Worm (Caenorhabditis elegans) whole organism, midembryonic: ENCODE measurements around the gene pqn-54.

Source experiments
- T22C8.4 ChIP-seq: fragments of 200-800 bp; sonication (Bioruptor generic); IDR thresholded peaks from 2 replicates; pipeline ENCODE4 v1.3.6; 2022; ENCODE audit warnings: missing genetic modification characterization, missing compliant biosample characterization
- flt-1 ChIP-seq: fragments of 200-800 bp; sonication (Bioruptor generic); IDR thresholded peaks from 2 replicates; pipeline ENCODE4 v1.3.6; 2022; ENCODE audit warnings: missing genetic modification characterization, missing compliant biosample characterization
- klf-2 ChIP-seq: fragments of 200-800 bp; sonication (Bioruptor generic); conservative IDR thresholded peaks from 2 replicates; pipeline ENCODE4 v1.3.6; 2022; ENCODE audit warnings: missing genetic modification reagents, missing genetic modification characterization, missing compliant biosample characterization
- ref-1 ChIP-seq: fragments of 200-800 bp; sonication (Bioruptor generic); conservative IDR thresholded peaks from 2 replicates; pipeline ENCODE4 v1.3.6; 2022; ENCODE audit warnings: missing genetic modification reagents, missing genetic modification characterization, missing compliant biosample characterization
- ztf-29 ChIP-seq: fragments of 200-800 bp; sonication (Bioruptor generic); IDR thresholded peaks from 2 replicates; pipeline ENCODE4 v1.3.6; 2022; ENCODE audit warnings: missing genetic modification reagents, missing genetic modification characterization, missing compliant biosample characterization

DNA sequence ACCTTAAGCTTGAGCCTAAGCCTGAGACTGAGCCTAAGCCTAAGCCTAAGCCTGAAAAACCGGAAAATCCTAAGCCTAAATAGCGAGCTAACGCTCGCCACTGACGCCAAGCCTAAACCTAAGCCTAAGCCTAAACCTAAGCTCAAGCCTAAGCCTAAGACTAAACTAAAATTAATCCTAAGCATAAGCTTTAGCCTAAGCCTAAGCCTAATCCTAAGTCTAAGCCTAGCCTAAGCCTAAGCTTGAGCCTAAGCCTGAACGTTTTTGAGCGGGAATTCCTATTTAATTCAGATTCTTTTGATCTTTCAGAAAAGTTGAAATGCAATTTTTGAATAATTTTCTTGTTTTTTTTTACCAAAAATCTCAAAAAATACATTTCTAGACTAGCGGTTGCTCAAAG is 48.6 kb upstream of the pqn-54 start:
- TF ChIP-seq T22C8.4 (GFP tag; lab: Robert Waterston, UW) (no peak), ztf-29 (GFP tag; lab: Robert Waterston, UW) (no peak; the same call in 1 of the 2 replicates), flt-1 (GFP tag; lab: Robert Waterston, UW) (no peak), klf-2 (GFP tag; lab: Robert Waterston, UW) (no peak), ref-1 (GFP tag; lab: Robert Waterston, UW) (no peak)
